Fruit fly (Drosophila melanogaster): ENCODE results near the gene Nup154.

Gene Nup154

DNA sequence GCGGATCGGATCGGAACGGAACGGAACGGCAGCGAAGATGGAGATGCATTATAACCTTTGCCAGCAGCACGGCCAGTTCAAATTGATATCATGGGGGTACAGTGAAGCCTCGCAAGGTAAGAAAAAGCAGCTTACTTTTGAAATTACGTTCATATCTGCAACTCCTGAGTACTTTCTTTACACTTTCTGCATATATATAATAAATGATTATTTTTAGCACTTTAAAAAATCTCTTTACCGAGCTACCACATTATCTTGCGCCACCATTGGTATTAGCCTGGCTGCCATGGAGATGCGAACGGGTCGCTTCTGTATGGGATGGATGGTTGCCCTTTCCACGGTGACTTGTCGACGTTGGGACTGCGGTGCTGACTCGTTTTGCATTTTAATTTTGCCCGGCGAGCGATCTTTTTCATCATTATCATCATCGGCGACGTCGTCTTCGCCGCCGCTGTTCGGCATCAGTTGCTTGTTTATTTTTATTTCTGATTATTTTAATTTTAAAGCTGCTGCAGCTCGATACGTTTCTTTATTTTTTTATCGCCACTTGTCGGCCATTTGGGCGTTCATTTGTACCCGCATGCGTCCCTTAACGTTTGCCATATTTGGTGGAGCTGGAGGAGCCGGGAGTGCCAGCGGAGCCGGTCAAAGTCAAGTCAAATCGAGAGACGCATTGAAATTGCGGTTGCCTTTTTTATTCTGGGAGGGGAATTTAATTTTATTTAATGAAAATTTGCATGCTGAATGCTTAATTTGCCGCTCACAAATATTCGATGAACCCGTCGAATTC is 48.6 kb downstream of the Nup154 start:
- TF ChIP-seq CG11085 (GFP tag; IDR thresholded peaks at IDR 0.05) (no peak), Oli (tag; optimal IDR thresholded peaks at IDR 0.05) (peak; percentile 40), HLH54F (GFP tag; optimal IDR thresholded peaks at IDR 0.05) (no peak), CG7839 (tag; optimal IDR thresholded peaks at IDR 0.05) (peak; percentile 34), ind (GFP tag; optimal IDR thresholded peaks at IDR 0.05) (peak; percentile 24), so (GFP tag; IDR thresholded peaks at IDR 0.05) (0 out of 3 replicates have a peak, but pooled peaks have one; percentile 38), CG2120 (GFP tag; optimal IDR thresholded peaks at IDR 0.05) (no peak), CG7987 (GFP tag; optimal IDR thresholded peaks at IDR 0.05) (no peak), kni (GFP tag; optimal IDR thresholded peaks at IDR 0.05) (no peak), zfh1 (GFP tag; IDR thresholded peaks at IDR 0.05) (0 out of 3 replicates have a peak, but pooled peaks have one; percentile 22), row (GFP tag; IDR thresholded peaks at IDR 0.05) (peak; percentile 65), HLH3B (GFP tag; IDR thresholded peaks at IDR 0.05) (peak; percentile 67), Ets97D (GFP tag; optimal IDR thresholded peaks at IDR 0.05) (no peak), CG15601 (tag; optimal IDR thresholded peaks at IDR 0.05) (no peak), Ptx1 (GFP tag; IDR thresholded peaks at IDR 0.05) (peak; percentile 74), CG43689 (GFP tag; IDR thresholded peaks at IDR 0.05) (0 out of 2 replicates have a peak, but pooled peaks have one; percentile 22), ham (GFP tag; IDR thresholded peaks at IDR 0.05) (no peak), tna (GFP tag; IDR thresholded peaks at IDR 0.05; ENCODE audit: partially characterized antibody) (no peak), Dad (GFP tag; optimal IDR thresholded peaks at IDR 0.05) (no peak), CG5180 (GFP tag; optimal IDR thresholded peaks at IDR 0.05) (no peak), wor (GFP tag; IDR thresholded peaks at IDR 0.05) (0 out of 2 replicates have a peak, but pooled peaks have one; percentile 11), onecut (GFP tag; IDR thresholded peaks at IDR 0.05) (peak; percentile 10; the same call in 1 of the 2 replicates), CG4730 (GFP tag; IDR thresholded peaks at IDR 0.05) (0 out of 2 replicates have a peak, but pooled peaks have one; percentile 17), corto (GFP tag; optimal IDR thresholded peaks at IDR 0.05) (peak; percentile 92), CG18764 (GFP tag; optimal IDR thresholded peaks at IDR 0.05) (no peak), hkb (optimal IDR thresholded peaks at IDR 0.05) (no peak), hkb (GFP tag; IDR thresholded peaks at IDR 0.05) (peak; percentile 57), E2f2 (GFP tag; IDR thresholded peaks at IDR 0.05) (peak; percentile 21; the same call in 1 of the 2 replicates), dysf (GFP tag; IDR thresholded peaks at IDR 0.05) (peak; percentile 56; the same call in 2 of the 3 replicates), tgo (GFP tag; IDR thresholded peaks at IDR 0.05) (0 out of 3 replicates have a peak, but pooled peaks have one; percentile 26), MBD-R2 (GFP tag; IDR thresholded peaks at IDR 0.05) (no peak), Gug (GFP tag; IDR thresholded peaks at IDR 0.05) (peak; percentile 14; the same call in 1 of the 4 replicates), unpg (GFP tag; optimal IDR thresholded peaks at IDR 0.05) (peak; percentile 28), Oaz (GFP tag; IDR thresholded peaks at IDR 0.05) (peak; percentile 48; the same call in 1 of the 2 replicates), CG32772 (GFP tag; IDR thresholded peaks at IDR 0.05) (peak; percentile 34; the same call in 1 of the 2 replicates), CG18476 (GFP tag; optimal IDR thresholded peaks at IDR 0.05) (no peak), Sox102F (GFP tag; optimal IDR thresholded peaks at IDR 0.05) (peak; percentile 44), CG2712 (tag; optimal IDR thresholded peaks at IDR 0.05) (peak; percentile 2), CG13424 (tag; optimal IDR thresholded peaks at IDR 0.05) (peak; percentile 1), Rx (GFP tag; IDR thresholded peaks at IDR 0.05) (0 out of 2 replicates have a peak, but pooled peaks have one; percentile 11), CG12769 (tag; optimal IDR thresholded peaks at IDR 0.05) (no peak), lab (GFP tag; optimal IDR thresholded peaks at IDR 0.05) (peak; percentile 38), CG17359 (tag; optimal IDR thresholded peaks at IDR 0.05) (peak; percentile 33), CG14050 (GFP tag; IDR thresholded peaks at IDR 0.05) (peak; percentile 21; the same call in 2 of the 3 replicates), Hr78 (GFP tag; optimal IDR thresholded peaks at IDR 0.05) (peak in 1 of 2 experiments; percentile 62), nom (GFP tag; optimal IDR thresholded peaks at IDR 0.05) (peak; percentile 85), H15 (GFP tag; IDR thresholded peaks at IDR 0.05) (no peak), bsh (GFP tag; optimal IDR thresholded peaks at IDR 0.05) (peak in 1 of 2 experiments; percentile 29)
